Fruit fly (Drosophila melanogaster) whole organism, prepupa: Measurements from ENCODE around the gene pigeon.

Experiments used
- Blimp-1 ChIP-seq: fragments of 200-800 bp; sonication (Bioruptor generic); optimal IDR thresholded peaks from 3 replicates; lab custom pipeline; 2017; ENCODE audit warnings: missing biosample characterization, missing genetic modification characterization, mild to moderate bottlenecking, moderate library complexity, missing genetic modification reagents
- CG10631 ChIP-seq: fragments of 200-800 bp; sonication (Bioruptor generic); optimal IDR thresholded peaks from 2 replicates; lab custom pipeline; 2016; ENCODE audit warnings: missing biosample characterization, missing genetic modification characterization
- CG10669 ChIP-seq: fragments of 200-800 bp; sonication (Bioruptor generic); optimal IDR thresholded peaks from 3 replicates; lab custom pipeline; 2018; ENCODE audit warnings: missing biosample characterization, mild to moderate bottlenecking, missing genetic modification characterization, moderate library complexity
- CG11294 ChIP-seq: fragments of 200-800 bp; sonication (Bioruptor generic); IDR thresholded peaks from 2 replicates; pipeline ENCODE4 v1.3.6; 2022; ENCODE audit warnings: missing biosample characterization, missing genetic modification characterization
- CG11902 ChIP-seq: fragments of 200-800 bp; sonication (Bioruptor generic); optimal IDR thresholded peaks from 3 replicates; lab custom pipeline; 2016; ENCODE audit warnings: missing biosample characterization, missing genetic modification characterization
- CG15336 ChIP-seq: fragments of 200-800 bp; sonication (Bioruptor generic); IDR thresholded peaks from 2 replicates; pipeline ENCODE4 v1.3.6; 2022; ENCODE audit warnings: missing biosample characterization, missing genetic modification characterization
- CG1621 ChIP-seq: fragments of 200-800 bp; sonication (Bioruptor generic); optimal IDR thresholded peaks from 3 replicates; lab custom pipeline; 2018; ENCODE audit warnings: missing biosample characterization, mild to moderate bottlenecking, missing genetic modification characterization
- CG31627 ChIP-seq: fragments of 200-800 bp; sonication (Bioruptor generic); optimal IDR thresholded peaks from 3 replicates; lab custom pipeline; 2016; ENCODE audit warnings: missing biosample characterization, missing genetic modification characterization
- CG32006 ChIP-seq: fragments of 200-800 bp; sonication (Bioruptor generic); optimal IDR thresholded peaks from 3 replicates; lab custom pipeline; 2017; ENCODE audit warnings: missing biosample characterization, mild to moderate bottlenecking, missing genetic modification characterization
- CG34406 ChIP-seq: fragments of 200-800 bp; sonication (Bioruptor generic); optimal IDR thresholded peaks from 3 replicates; lab custom pipeline; 2016; ENCODE audit warnings: missing biosample characterization, missing genetic modification characterization
- CG3919 ChIP-seq: fragments of 200-800 bp; sonication (Bioruptor generic); optimal IDR thresholded peaks from 3 replicates; lab custom pipeline; 2016; ENCODE audit warnings: missing biosample characterization, missing genetic modification characterization
- CG4318 ChIP-seq: fragments of 200-800 bp; sonication (Bioruptor generic); optimal IDR thresholded peaks from 3 replicates; lab custom pipeline; 2017; ENCODE audit warnings: missing biosample characterization, mild to moderate bottlenecking, missing genetic modification characterization
- CG6163 ChIP-seq: fragments of 200-800 bp; sonication (Bioruptor generic); IDR thresholded peaks from 3 replicates; pipeline ENCODE4 v1.3.6; 2022; ENCODE audit warnings: missing biosample characterization, missing genetic modification characterization
- CG6276 ChIP-seq: fragments of 200-800 bp; sonication (Bioruptor generic); optimal IDR thresholded peaks from 2 replicates; lab custom pipeline; 2017; ENCODE audit warnings: missing biosample characterization, mild to moderate bottlenecking, missing genetic modification characterization
- CG6792 ChIP-seq: fragments of 200-800 bp; sonication (Bioruptor generic); optimal IDR thresholded peaks from 3 replicates; lab custom pipeline; 2016; ENCODE audit warnings: missing biosample characterization, missing genetic modification characterization
- CG6808 ChIP-seq: fragments of 200-800 bp; sonication (Bioruptor generic); optimal IDR thresholded peaks from 3 replicates; lab custom pipeline; 2017; ENCODE audit warnings: missing biosample characterization, missing genetic modification characterization, mild to moderate bottlenecking, moderate library complexity, missing genetic modification reagents
- CG6854 ChIP-seq: fragments of 200-800 bp; sonication (Bioruptor generic); optimal IDR thresholded peaks from 2 replicates; lab custom pipeline; 2017; ENCODE audit warnings: missing biosample characterization, mild to moderate bottlenecking, missing genetic modification characterization
- CG7368 ChIP-seq: fragments of 200-800 bp; sonication (Bioruptor generic); optimal IDR thresholded peaks from 3 replicates; lab custom pipeline; 2016; ENCODE audit warnings: missing biosample characterization, missing genetic modification characterization
- CG8119 ChIP-seq: fragments of 200-800 bp; sonication (Bioruptor generic); IDR thresholded peaks from 3 replicates; pipeline ENCODE4 v1.3.6; 2022; ENCODE audit warnings: missing biosample characterization, missing genetic modification characterization
- CG9139 ChIP-seq: fragments of 200-800 bp; sonication (Bioruptor generic); optimal IDR thresholded peaks from 3 replicates; lab custom pipeline; 2017; ENCODE audit warnings: missing biosample characterization, mild to moderate bottlenecking, missing genetic modification characterization
- Eip75B ChIP-seq: fragments of 200-800 bp; sonication (Bioruptor generic); optimal IDR thresholded peaks from 3 replicates; lab custom pipeline; 2016; ENCODE audit warnings: missing biosample characterization, missing genetic modification characterization
- Eip78C ChIP-seq: fragments of 200-800 bp; sonication (Bioruptor generic); peaks from one replicate; lab custom pipeline; 2016; ENCODE audit warnings: missing biosample characterization, missing genetic modification characterization
- Eip93F ChIP-seq: fragments of 200-800 bp; sonication (Bioruptor generic); optimal IDR thresholded peaks from 2 replicates; lab custom pipeline; 2016; ENCODE audit warnings: missing biosample characterization, mild to moderate bottlenecking, missing genetic modification characterization
- Ets21C ChIP-seq: fragments of 200-800 bp; sonication (Bioruptor generic); optimal IDR thresholded peaks from 3 replicates; lab custom pipeline; 2016; ENCODE audit warnings: missing biosample characterization, missing genetic modification characterization
- Ets96B ChIP-seq: fragments of 200-800 bp; optimal IDR thresholded peaks from 2 replicates; lab custom pipeline; 2019; ENCODE audit warnings: missing biosample characterization, mild to moderate bottlenecking, missing genetic modification characterization, moderate library complexity
- Gug ChIP-seq: fragments of 200-800 bp; sonication (Bioruptor generic); IDR thresholded peaks from 2 replicates; pipeline ENCODE4 v1.3.6; 2022; ENCODE audit warnings: missing biosample characterization, missing genetic modification characterization
- Hr39 ChIP-seq: fragments of 200-800 bp; sonication (Bioruptor generic); optimal IDR thresholded peaks from 2 replicates; lab custom pipeline; 2016; ENCODE audit warnings: missing biosample characterization, missing genetic modification characterization
- Hr4 ChIP-seq: fragments of 200-800 bp; sonication (Bioruptor generic); optimal IDR thresholded peaks from 3 replicates; lab custom pipeline; 2016; ENCODE audit warnings: missing biosample characterization, missing genetic modification characterization
- Smox ChIP-seq: fragments of 200-800 bp; sonication (Bioruptor generic); optimal IDR thresholded peaks from 3 replicates; lab custom pipeline; 2016; ENCODE audit warnings: missing biosample characterization, missing genetic modification characterization
- Sox102F ChIP-seq: fragments of 200-800 bp; sonication (Bioruptor generic); optimal IDR thresholded peaks from 2 replicates; lab custom pipeline; 2016; ENCODE audit warnings: missing biosample characterization, mild to moderate bottlenecking, missing genetic modification characterization
- Sox14 ChIP-seq: fragments of 200-800 bp; sonication (Bioruptor generic); optimal IDR thresholded peaks from 3 replicates; lab custom pipeline; 2016; ENCODE audit warnings: missing biosample characterization, missing genetic modification characterization
- achi ChIP-seq: fragments of 200-800 bp; sonication (Bioruptor generic); optimal IDR thresholded peaks from 3 replicates; lab custom pipeline; 2016; ENCODE audit warnings: missing biosample characterization, missing genetic modification characterization
- acj6 ChIP-seq: fragments of 200-800 bp; sonication (Bioruptor generic); optimal IDR thresholded peaks from 3 replicates; lab custom pipeline; 2016; ENCODE audit warnings: missing biosample characterization, missing genetic modification characterization
- cyc ChIP-seq: fragments of 200-800 bp; sonication (Bioruptor generic); optimal IDR thresholded peaks from 3 replicates; lab custom pipeline; 2016; ENCODE audit warnings: missing biosample characterization, missing genetic modification characterization
- dsx ChIP-seq: fragments of 200-800 bp; optimal IDR thresholded peaks from 3 replicates; lab custom pipeline; 2019; ENCODE audit warnings: missing biosample characterization, mild to moderate bottlenecking, missing genetic modification characterization, moderate library complexity; ENCODE audit not compliant: poor library complexity, severe bottlenecking
- eg ChIP-seq: fragments of 200-800 bp; sonication (Bioruptor generic); IDR thresholded peaks from 3 replicates; pipeline ENCODE4 v1.3.6; 2022; ENCODE audit warnings: missing biosample characterization, missing genetic modification characterization
- esn ChIP-seq: fragments of 200-800 bp; sonication (Bioruptor generic); optimal IDR thresholded peaks from 2 replicates; lab custom pipeline; 2016; ENCODE audit warnings: missing biosample characterization, mild to moderate bottlenecking, missing genetic modification characterization, moderate library complexity
- fd85E ChIP-seq: fragments of 200-800 bp; sonication (Bioruptor generic); optimal IDR thresholded peaks from 3 replicates; lab custom pipeline; 2016; ENCODE audit warnings: missing biosample characterization, missing genetic modification characterization
- fkh ChIP-seq: fragments of 200-800 bp; sonication (Bioruptor generic); optimal IDR thresholded peaks from 3 replicates; lab custom pipeline; 2017; ENCODE audit warnings: missing biosample characterization, mild to moderate bottlenecking, missing genetic modification characterization, moderate library complexity
- lz ChIP-seq: fragments of 200-800 bp; sonication (Bioruptor generic); optimal IDR thresholded peaks from 3 replicates; lab custom pipeline; 2016; ENCODE audit warnings: missing biosample characterization, missing genetic modification characterization
- pdm3 ChIP-seq: fragments of 200-800 bp; sonication (Bioruptor generic); optimal IDR thresholded peaks from 3 replicates; lab custom pipeline; 2016; ENCODE audit warnings: missing biosample characterization, missing genetic modification characterization
- salr ChIP-seq, 2 experiments: fragments of 200-800 bp; sonication (Bioruptor generic); optimal IDR thresholded peaks; 3 replicates each; lab custom pipeline; 2016 to 2018; ENCODE audit warnings: missing biosample characterization in 2 of 2, missing genetic modification characterization in 2 of 2, mild to moderate bottlenecking in 1 of 2
- spab ChIP-seq: fragments of 200-800 bp; sonication (Bioruptor generic); optimal IDR thresholded peaks from 2 replicates; lab custom pipeline; 2017; ENCODE audit warnings: missing biosample characterization, mild to moderate bottlenecking, missing genetic modification characterization, missing genetic modification reagents
- ss ChIP-seq, 2 experiments: fragments of 200-800 bp; sonication (Bioruptor generic); optimal IDR thresholded peaks; 2 replicates in 1 of 2; 3 replicates in 1 of 2; lab custom pipeline; 2017 to 2018; ENCODE audit warnings: mild to moderate bottlenecking in 2 of 2, missing biosample characterization in 2 of 2, missing genetic modification characterization in 2 of 2, moderate library complexity in 1 of 2
- svp ChIP-seq: fragments of 200-800 bp; sonication (Bioruptor generic); peaks from one replicate; lab custom pipeline; 2016; ENCODE audit warnings: missing biosample characterization, missing genetic modification characterization
- topi ChIP-seq: fragments of 200-800 bp; sonication (Bioruptor generic); optimal IDR thresholded peaks from 3 replicates; lab custom pipeline; 2016; ENCODE audit warnings: missing biosample characterization, missing genetic modification characterization
- vri ChIP-seq: fragments of 200-800 bp; sonication (Bioruptor generic); optimal IDR thresholded peaks from 3 replicates; lab custom pipeline; 2016; ENCODE audit warnings: missing biosample characterization, mild to moderate bottlenecking, missing genetic modification characterization

Gene pigeon

dm6 chr2L:19200211-19200610, 14.4 kb downstream of the pigeon start (continued):
- peak; percentile 15 to 25 for TF ChIP-seq ss (GFP tag; optimal IDR thresholded peaks at IDR 0.05; lab: Kevin White, UChicago)
- TF ChIP-seq CG15336 (GFP tag; lab: Robert Waterston, UW), result 0 out of 2 replicates have a peak, but pooled peaks have one; percentile 26
- no peak for TF ChIP-seq Blimp-1 (GFP tag; lab: Kevin White, UChicago)
- no peak for TF ChIP-seq CG6276 (GFP tag; lab: Kevin White, UChicago)
- peak; percentile 49 for TF ChIP-seq CG10631 (GFP tag; lab: Kevin White, UChicago)
- peak; percentile 35 for TF ChIP-seq Sox14
- TF ChIP-seq fd85E (GFP tag; lab: Kevin White, UChicago), result no peak
- TF ChIP-seq CG8119, result no peak
- TF ChIP-seq spab (GFP tag; lab: Kevin White, UChicago), result peak; percentile 45
- peak; percentile 60 for TF ChIP-seq svp (GFP tag; lab: Kevin White, UChicago)
- peak; percentile 6 for TF ChIP-seq CG32006 (GFP tag; lab: Kevin White, UChicago)
- no peak for TF ChIP-seq CG6163 (GFP tag; lab: Robert Waterston, UW)
- peak; percentile 40 for TF ChIP-seq acj6 (GFP tag; lab: Kevin White, UChicago)
- TF ChIP-seq Hr4 (GFP tag; lab: Kevin White, UChicago), result peak; percentile 16
- TF ChIP-seq Hr39 (GFP tag; lab: Kevin White, UChicago), result peak; percentile 53
- peak; percentile 27 for TF ChIP-seq lz (GFP tag; lab: Kevin White, UChicago)
- peak; percentile 31 for TF ChIP-seq vri (GFP tag; lab: Kevin White, UChicago)
- peak; percentile 33 for TF ChIP-seq topi (GFP tag; lab: Kevin White, UChicago)
- TF ChIP-seq eg, result no peak
- TF ChIP-seq Ets21C (GFP tag; lab: Kevin White, UChicago), result no peak
- no peak for TF ChIP-seq CG11294 (GFP tag; lab: Robert Waterston, UW)
- TF ChIP-seq esn (GFP tag; lab: Kevin White, UChicago), result peak; percentile 53

dm6 chr2L:19201841-19202240, 16.0 kb downstream of the pigeon start:
- peak; percentile 72 for TF ChIP-seq achi (GFP tag; lab: Kevin White, UChicago)
- TF ChIP-seq Gug, result peak; percentile 65
- TF ChIP-seq Blimp-1 (GFP tag; lab: Kevin White, UChicago), result peak; percentile 13
- TF ChIP-seq Sox14, result peak; percentile 68
- TF ChIP-seq CG7368, result peak; percentile 13
- peak; percentile 65 for TF ChIP-seq Ets96B (tag; lab: Kevin White, UChicago)
- peak; percentile 66 for TF ChIP-seq CG10631 (GFP tag; lab: Kevin White, UChicago)
- no peak for TF ChIP-seq CG11902
- peak; percentile 59 for TF ChIP-seq Hr39 (GFP tag; lab: Kevin White, UChicago)
- peak; percentile 52 for TF ChIP-seq CG32006 (GFP tag; lab: Kevin White, UChicago)
- TF ChIP-seq CG1621 (tag; lab: Kevin White, UChicago), result peak; percentile 18
- peak; percentile 87 for TF ChIP-seq CG6163 (GFP tag; lab: Robert Waterston, UW)
- peak; percentile 65 for TF ChIP-seq Hr4 (GFP tag; lab: Kevin White, UChicago)
- peak; percentile 54 for TF ChIP-seq Eip75B (GFP tag; lab: Kevin White, UChicago)
- peak; percentile 56; the same call in 2 of the 3 replicates for TF ChIP-seq eg
- peak; percentile 72 for TF ChIP-seq CG8119
- TF ChIP-seq acj6 (GFP tag; lab: Kevin White, UChicago), result peak; percentile 68
- peak; percentile 68 for TF ChIP-seq Smox (GFP tag; lab: Kevin White, UChicago)
- peak; percentile 61 for TF ChIP-seq cyc (GFP tag; lab: Kevin White, UChicago)
- peak; percentile 49 for TF ChIP-seq CG10669 (GFP tag; lab: Kevin White, UChicago)
- peak; percentile 81 for TF ChIP-seq CG3919 (GFP tag; lab: Kevin White, UChicago)
- TF ChIP-seq dsx (GFP tag; lab: Kevin White, UChicago), result peak; percentile 62
- peak; percentile 60 for TF ChIP-seq CG6808 (GFP tag; lab: Kevin White, UChicago)
- peak; percentile 23 for TF ChIP-seq CG4318 (GFP tag; lab: Kevin White, UChicago)
- TF ChIP-seq Eip78C (GFP tag; lab: Kevin White, UChicago), result peak; percentile 90
- TF ChIP-seq salr (GFP tag; optimal IDR thresholded peaks at IDR 0.05; lab: Kevin White, UChicago), result peak in 1 of 2 experiments; percentile 33
- TF ChIP-seq spab (GFP tag; lab: Kevin White, UChicago), result peak; percentile 51
- TF ChIP-seq esn (GFP tag; lab: Kevin White, UChicago), result peak; percentile 73
- no peak for TF ChIP-seq fkh (GFP tag; lab: Kevin White, UChicago)
- peak; percentile 52 for TF ChIP-seq CG6792 (GFP tag; lab: Kevin White, UChicago)
- peak; percentile 46 for TF ChIP-seq CG31627
- TF ChIP-seq Ets21C (GFP tag; lab: Kevin White, UChicago), result peak; percentile 39
- no peak for TF ChIP-seq Eip93F (GFP tag; lab: Kevin White, UChicago)
- peak; percentile 48 for TF ChIP-seq pdm3 (GFP tag; lab: Kevin White, UChicago)
- no peak for TF ChIP-seq CG6854 (GFP tag; lab: Kevin White, UChicago)
- peak; percentile 41 for TF ChIP-seq CG34406 (GFP tag; lab: Kevin White, UChicago)
- no peak for TF ChIP-seq CG9139 (GFP tag; lab: Kevin White, UChicago)
- TF ChIP-seq svp (GFP tag; lab: Kevin White, UChicago), result peak; percentile 81
- TF ChIP-seq Sox102F (GFP tag; lab: Kevin White, UChicago), result peak; percentile 74
- peak; percentile 58 for TF ChIP-seq topi (GFP tag; lab: Kevin White, UChicago)
